Worm (Caenorhabditis elegans) whole organism, L1 larva: ENCODE measurements around the gene C09G9.5.
A peak's percentile ranks its signal among the peaks of the same experiment; 100 is the strongest.

ENCODE experiments used
- dpl-1 ChIP-seq, 3 experiments: fragments of 150-350 bp in 2 of 3; sonication (generic microtip) in 1 of 3; optimal IDR thresholded peaks; 2 replicates each; lab custom pipeline; 2014 to 2017; ENCODE audit warnings: missing biosample characterization in 3 of 3, missing genetic modification characterization in 3 of 3, missing genetic modification reagents in 3 of 3
- lsy-2 ChIP-seq, 2 experiments: fragments of 150-350 bp; optimal IDR thresholded peaks; 2 replicates each; lab custom pipeline; 2014; ENCODE audit warnings: missing biosample characterization in 2 of 2, missing genetic modification characterization in 2 of 2
- nhr-19 ChIP-seq: fragments of 200-800 bp; sonication (Bioruptor generic); conservative IDR thresholded peaks from 2 replicates; pipeline ENCODE4 v1.3.6; 2022; ENCODE audit warnings: missing genetic modification characterization, missing compliant biosample characterization

DNA sequence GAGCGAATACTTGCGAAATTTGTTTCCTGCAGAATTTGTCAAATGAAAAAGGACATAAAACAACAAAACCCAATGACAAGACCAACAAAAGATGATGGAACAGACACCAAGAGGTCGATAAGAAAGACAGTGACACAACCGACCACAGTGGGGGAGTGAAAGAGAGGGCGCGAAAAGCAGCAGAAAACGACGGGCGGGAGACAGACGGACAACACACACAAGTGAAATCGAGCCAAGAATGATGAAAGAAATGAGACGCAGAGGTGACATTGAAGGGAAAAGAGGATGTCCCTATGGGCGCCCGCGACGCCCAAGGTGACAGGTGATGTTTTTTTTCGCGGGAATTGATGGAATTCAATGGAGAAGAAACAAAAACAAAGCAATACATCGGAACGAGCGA is 20.2 kb upstream of the C09G9.5 start:
- TF ChIP-seq lsy-2 (tag; optimal IDR thresholded peaks at IDR 0.05; lab: Kevin White, UChicago) (peak; percentile 27 to 52), nhr-19 (GFP tag; lab: Robert Waterston, UW) (peak; percentile 33), dpl-1 (GFP tag; optimal IDR thresholded peaks at IDR 0.05; lab: Kevin White, UChicago) (peak; percentile 51 to 64 (median 56))
